Worm (Caenorhabditis elegans) whole organism, L1 larva: Measurements from ENCODE around the gene F22E5.21.

Experiments
- ama-1 ChIP-seq: fragments of 150-350 bp; optimal IDR thresholded peaks from 2 replicates; lab custom pipeline; 2014
- ces-1 ChIP-seq: fragments of 150-350 bp; optimal IDR thresholded peaks from 2 replicates; lab custom pipeline; 2014; ENCODE audit warnings: missing biosample characterization, missing genetic modification reagents, missing genetic modification characterization
- fos-1 ChIP-seq: fragments of 150-350 bp; optimal IDR thresholded peaks from 2 replicates; lab custom pipeline; 2014; ENCODE audit warnings: missing biosample characterization, missing genetic modification characterization
- hlh-4 ChIP-seq: sonication (generic microtip); optimal IDR thresholded peaks from 2 replicates; lab custom pipeline; 2016; ENCODE audit warnings: mild to moderate bottlenecking, missing genetic modification characterization, missing compliant biosample characterization
- isw-1 ChIP-seq: fragments of 200-800 bp; sonication (Bioruptor generic); IDR thresholded peaks from 2 replicates; pipeline ENCODE4 v1.3.6; 2022; ENCODE audit warnings: missing genetic modification characterization, missing compliant biosample characterization
- jun-1 ChIP-seq: fragments of 150-350 bp; optimal IDR thresholded peaks from 2 replicates; lab custom pipeline; 2014; ENCODE audit warnings: missing biosample characterization, missing genetic modification reagents, missing genetic modification characterization
- lin-13 ChIP-seq: fragments of 150-350 bp; optimal IDR thresholded peaks from 2 replicates; lab custom pipeline; 2014; ENCODE audit warnings: missing biosample characterization, missing genetic modification reagents, missing genetic modification characterization
- lin-15B ChIP-seq: fragments of 150-350 bp; sonication (generic microtip); optimal IDR thresholded peaks from 3 replicates; lab custom pipeline; 2014; ENCODE audit warnings: missing biosample characterization, missing genetic modification characterization
- mep-1 ChIP-seq: fragments of 150-350 bp; optimal IDR thresholded peaks from 2 replicates; lab custom pipeline; 2014; ENCODE audit warnings: missing biosample characterization, missing genetic modification characterization
- nhr-84 ChIP-seq: sonication (generic microtip); optimal IDR thresholded peaks from 2 replicates; lab custom pipeline; 2017; ENCODE audit warnings: missing biosample characterization, missing genetic modification characterization
- unc-130 ChIP-seq: fragments of 150-350 bp; optimal IDR thresholded peaks from 2 replicates; lab custom pipeline; 2017; ENCODE audit warnings: missing biosample characterization, missing genetic modification characterization, inconsistent platforms
- unc-86 ChIP-seq: sonication (generic microtip); optimal IDR thresholded peaks from 2 replicates; lab custom pipeline; 2016; ENCODE audit warnings: missing genetic modification characterization, missing compliant biosample characterization

DNA sequence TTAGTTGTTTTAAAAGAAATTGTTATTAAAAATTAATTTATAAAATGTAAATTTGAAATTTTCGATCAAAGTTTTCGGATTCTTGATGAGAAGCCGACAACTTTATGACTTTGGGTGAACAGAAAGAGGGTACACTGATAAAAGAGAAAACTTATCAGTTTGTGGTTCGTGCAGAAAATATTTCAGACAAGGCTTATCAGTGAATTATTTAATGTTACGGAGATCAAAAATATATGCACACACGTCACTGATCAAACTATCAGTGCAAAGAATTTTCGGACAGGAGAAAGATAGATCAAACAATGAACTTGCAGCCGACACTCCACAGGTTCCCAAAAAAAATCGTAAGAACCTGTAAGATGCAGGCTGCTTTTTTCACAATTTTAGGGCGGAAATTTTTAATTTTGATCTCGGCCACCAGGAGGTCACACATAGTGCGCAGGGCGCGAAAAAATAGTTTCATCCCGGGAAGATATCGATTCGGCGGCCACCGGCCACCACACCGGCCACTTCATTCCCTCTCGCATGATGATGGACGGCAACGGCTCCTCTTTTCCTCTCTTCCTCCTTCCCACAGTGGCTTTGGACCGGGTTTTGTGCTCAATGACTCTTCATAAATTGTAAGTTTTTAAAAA, 40.4 kb upstream of the F22E5.21 start, which contains the start of gene F22E5.17:
- TF ChIP-seq nhr-84 (tag; lab: Kevin White, UChicago) (no peak), unc-130 (tag; lab: Kevin White, UChicago) (no peak), lin-13 (GFP tag; lab: Kevin White, UChicago) (no peak), ama-1 (lab: Kevin White, UChicago) (no peak), jun-1 (no peak), unc-86 (tag; lab: Kevin White, UChicago) (no peak), hlh-4 (tag; lab: Kevin White, UChicago) (no peak), ces-1 (no peak), mep-1 (tag; lab: Kevin White, UChicago) (no peak), fos-1 (tag; lab: Kevin White, UChicago) (no peak), lin-15B (tag; lab: Kevin White, UChicago) (no peak), isw-1 (GFP tag; lab: Robert Waterston, UW) (no peak)
